Comparison of ENCODE assay signal across 4 fruit fly cellular contexts in genomic region chr2L:7175786-7176185, dm6.
TF ChIP-seq lines count a peak whose summit lies in the region.

No protein-coding gene starts in this region.

- no peak for TF ChIP-seq CTCF in whole organism, embryonic (GFP tag; optimal IDR thresholded peaks at IDR 0.05; lab: Kevin White, UChicago)

TF ChIP-seq in whole organism, embryonic, 481 proteins besides CTCF, POLR2A, EP300 and RAD21 (continues in another document):
- TF ChIP-seq CG2120 (GFP tag; optimal IDR thresholded peaks at IDR 0.05; lab: Kevin White, UChicago): no peak
- no peak for TF ChIP-seq CG14667 (GFP tag; IDR thresholded peaks at IDR 0.05; lab: Robert Waterston, UW)
- peak; percentile 7 for TF ChIP-seq CG9817 (tag; optimal IDR thresholded peaks at IDR 0.05; lab: Kevin White, UChicago)
- peak; percentile 47; the same call in 1 of the 2 replicates for TF ChIP-seq Ada2b (GFP tag; IDR thresholded peaks at IDR 0.05; lab: Robert Waterston, UW)
- no peak for TF ChIP-seq CG10543 (GFP tag; optimal IDR thresholded peaks at IDR 0.05; lab: Kevin White, UChicago)
- no peak for TF ChIP-seq CG9876 (GFP tag; optimal IDR thresholded peaks at IDR 0.05; lab: Kevin White, UChicago)
- no peak for TF ChIP-seq CG7963 (GFP tag; IDR thresholded peaks at IDR 0.05; lab: Robert Waterston, UW; ENCODE audit: partially characterized antibody)
- TF ChIP-seq CG6689 (GFP tag; IDR thresholded peaks at IDR 0.05; lab: Robert Waterston, UW): no peak
- TF ChIP-seq tgo (GFP tag; IDR thresholded peaks at IDR 0.05; lab: Robert Waterston, UW): peak; percentile 60
- no peak for TF ChIP-seq CG10267 (tag; optimal IDR thresholded peaks at IDR 0.05; lab: Kevin White, UChicago)
- TF ChIP-seq CG30403 (GFP tag; optimal IDR thresholded peaks at IDR 0.05; lab: Kevin White, UChicago): no peak
- TF ChIP-seq Sin3A (optimal IDR thresholded peaks at IDR 0.05; lab: Kevin White, UChicago): no peak
- no peak for TF ChIP-seq Ssrp (tag; optimal IDR thresholded peaks at IDR 0.05; lab: Kevin White, UChicago)
- TF ChIP-seq gt (GFP tag; IDR thresholded peaks at IDR 0.05; lab: Robert Waterston, UW): no peak
- TF ChIP-seq ems (GFP tag; optimal IDR thresholded peaks at IDR 0.05; lab: Kevin White, UChicago): no peak
- TF ChIP-seq unpg (GFP tag; optimal IDR thresholded peaks at IDR 0.05; lab: Kevin White, UChicago): peak; percentile 45
- no peak for TF ChIP-seq ftz-f1 (GFP tag; optimal IDR thresholded peaks at IDR 0.05; lab: Kevin White, UChicago)
- TF ChIP-seq CG2889 (GFP tag; IDR thresholded peaks at IDR 0.05; lab: Robert Waterston, UW): no peak
- TF ChIP-seq nom (GFP tag; optimal IDR thresholded peaks at IDR 0.05; lab: Kevin White, UChicago): no peak
- TF ChIP-seq CG2875 (GFP tag; optimal IDR thresholded peaks at IDR 0.05; lab: Kevin White, UChicago): no peak
- no peak for TF ChIP-seq CG17328 (GFP tag; IDR thresholded peaks at IDR 0.05; lab: Robert Waterston, UW)
- no peak for TF ChIP-seq HmgZ (tag; optimal IDR thresholded peaks at IDR 0.05; lab: Kevin White, UChicago)
- no peak for TF ChIP-seq CG7786 (GFP tag; optimal IDR thresholded peaks at IDR 0.05; lab: Kevin White, UChicago)
- no peak for TF ChIP-seq CG4730 (GFP tag; IDR thresholded peaks at IDR 0.05; lab: Robert Waterston, UW)

TF ChIP-seq in whole organism, prepupa, 60 proteins besides CTCF, POLR2A, EP300 and RAD21 (continues in another document):
- no peak for TF ChIP-seq Hr38 (GFP tag; optimal IDR thresholded peaks at IDR 0.05; lab: Kevin White, UChicago)
- peak; percentile 55 for TF ChIP-seq CG31627 (GFP tag; optimal IDR thresholded peaks at IDR 0.05; lab: Kevin White, UChicago)
- TF ChIP-seq CG8119 (GFP tag; IDR thresholded peaks at IDR 0.05; lab: Robert Waterston, UW): no peak
- no peak for TF ChIP-seq fd85E (GFP tag; optimal IDR thresholded peaks at IDR 0.05; lab: Kevin White, UChicago)
- no peak for TF ChIP-seq CG3032 (tag; optimal IDR thresholded peaks at IDR 0.05; lab: Kevin White, UChicago)
- TF ChIP-seq CG4318 (GFP tag; optimal IDR thresholded peaks at IDR 0.05; lab: Kevin White, UChicago): no peak
- no peak for TF ChIP-seq CG7368 (GFP tag; optimal IDR thresholded peaks at IDR 0.05; lab: Kevin White, UChicago)
- TF ChIP-seq svp (GFP tag; lab: Kevin White, UChicago): no peak
- peak; percentile 19 for TF ChIP-seq Smox (GFP tag; optimal IDR thresholded peaks at IDR 0.05; lab: Kevin White, UChicago)
- TF ChIP-seq CG8632 (GFP tag; optimal IDR thresholded peaks at IDR 0.05; lab: Kevin White, UChicago): peak; percentile 37
- TF ChIP-seq Eip93F (GFP tag; optimal IDR thresholded peaks at IDR 0.05; lab: Kevin White, UChicago): no peak
- TF ChIP-seq eg (GFP tag; IDR thresholded peaks at IDR 0.05; lab: Robert Waterston, UW): no peak
- TF ChIP-seq OdsH (GFP tag; optimal IDR thresholded peaks at IDR 0.05; lab: Kevin White, UChicago): no peak
- no peak for TF ChIP-seq CG6808 (GFP tag; optimal IDR thresholded peaks at IDR 0.05; lab: Kevin White, UChicago)
- peak; percentile 49 for TF ChIP-seq CG6792 (GFP tag; optimal IDR thresholded peaks at IDR 0.05; lab: Kevin White, UChicago)
- no peak for TF ChIP-seq CG8319 (GFP tag; optimal IDR thresholded peaks at IDR 0.05; lab: Kevin White, UChicago)
- no peak for TF ChIP-seq esn (GFP tag; optimal IDR thresholded peaks at IDR 0.05; lab: Kevin White, UChicago)
- TF ChIP-seq CG11294 (GFP tag; IDR thresholded peaks at IDR 0.05; lab: Robert Waterston, UW): no peak
- TF ChIP-seq Hr4 (GFP tag; optimal IDR thresholded peaks at IDR 0.05; lab: Kevin White, UChicago): peak; percentile 33
- no peak for TF ChIP-seq CG15336 (GFP tag; IDR thresholded peaks at IDR 0.05; lab: Robert Waterston, UW)
- TF ChIP-seq Ets21C (GFP tag; optimal IDR thresholded peaks at IDR 0.05; lab: Kevin White, UChicago): no peak
- TF ChIP-seq fkh (GFP tag; optimal IDR thresholded peaks at IDR 0.05; lab: Kevin White, UChicago): no peak
- TF ChIP-seq CG10631 (GFP tag; optimal IDR thresholded peaks at IDR 0.05; lab: Kevin White, UChicago): no peak
- TF ChIP-seq dsx (GFP tag; optimal IDR thresholded peaks at IDR 0.05; lab: Kevin White, UChicago; ENCODE audit: poor library complexity, severe bottlenecking): peak; percentile 53
- TF ChIP-seq CG9139 (GFP tag; optimal IDR thresholded peaks at IDR 0.05; lab: Kevin White, UChicago): peak; percentile 36

TF ChIP-seq in whole organism, pupa, 21 proteins besides CTCF, POLR2A, EP300 and RAD21:
- peak; percentile 83 for TF ChIP-seq CG4496 (GFP tag; IDR thresholded peaks at IDR 0.05; lab: Robert Waterston, UW)
- TF ChIP-seq D1 (tag; optimal IDR thresholded peaks at IDR 0.05; lab: Kevin White, UChicago): no peak
- no peak for TF ChIP-seq CG32121 (GFP tag; IDR thresholded peaks at IDR 0.05; lab: Robert Waterston, UW)
- no peak for TF ChIP-seq rn (GFP tag; IDR thresholded peaks at IDR 0.05; lab: Robert Waterston, UW)
- TF ChIP-seq CG8301 (tag; optimal IDR thresholded peaks at IDR 0.05; lab: Kevin White, UChicago): no peak
- peak; percentile 5 for TF ChIP-seq EcR (GFP tag; optimal IDR thresholded peaks at IDR 0.05; lab: Kevin White, UChicago)
- TF ChIP-seq CG12605 (GFP tag; IDR thresholded peaks at IDR 0.05; lab: Robert Waterston, UW): 0 out of 2 replicates have a peak, but pooled peaks have one; percentile 12
- TF ChIP-seq CG9948 (tag; optimal IDR thresholded peaks at IDR 0.05; lab: Kevin White, UChicago): peak; percentile 22
- peak; percentile 35 for TF ChIP-seq Pif1B (GFP tag; optimal IDR thresholded peaks at IDR 0.05; lab: Kevin White, UChicago)

TF ChIP-seq in whole organism, wandering third instar larva, 38 proteins besides CTCF, POLR2A, EP300 and RAD21:
- TF ChIP-seq rgr (GFP tag; optimal IDR thresholded peaks at IDR 0.05; lab: Kevin White, UChicago) (peak; percentile 38), h (GFP tag; optimal IDR thresholded peaks at IDR 0.05; lab: Kevin White, UChicago) (peak; percentile 55), dmrt93B (GFP tag; optimal IDR thresholded peaks at IDR 0.05; lab: Kevin White, UChicago) (no peak), Sp1 (GFP tag; optimal IDR thresholded peaks at IDR 0.05; lab: Kevin White, UChicago) (no peak), woc (GFP tag; optimal IDR thresholded peaks at IDR 0.05; lab: Kevin White, UChicago) (peak; percentile 13), sage (GFP tag; optimal IDR thresholded peaks at IDR 0.05; lab: Kevin White, UChicago) (no peak)

Comparison
In these comparisons a context has a peak if more than half of its experiments do, and no peak if none do; other contexts are left out.
1. Of the 7 proteins assayed by ChIP-seq in both whole organism, embryonic and whole organism, prepupa: peak only in whole organism, embryonic: none; only in whole organism, prepupa: Hr39; in both: Sox102F; in neither: 5.